Fruit fly (Drosophila melanogaster): ENCODE data around the gene homer.

homer gene

DNA sequence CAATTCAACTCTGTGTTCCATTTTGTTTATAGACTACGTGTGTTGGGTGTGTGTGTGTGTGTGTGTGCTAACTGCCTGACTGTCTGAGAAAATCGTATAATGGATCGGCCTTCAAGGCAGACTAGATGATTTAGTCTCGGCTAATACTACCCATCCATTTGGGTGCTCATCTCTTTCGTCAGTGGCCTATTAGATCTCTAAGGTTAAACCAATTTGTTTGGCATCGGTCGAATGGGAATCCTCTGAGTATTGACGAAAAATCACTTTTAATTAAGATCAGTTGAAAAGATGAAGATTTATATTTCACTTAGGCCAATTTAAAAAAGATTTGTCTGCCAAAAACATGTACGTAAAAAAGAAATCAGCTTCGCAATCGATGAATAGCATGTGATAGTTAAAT is 22.4 kb upstream of the homer start, which contains the start of gene CG31910:
Gene CG31910 (minus strand): TSS at position 101 of the 400 bp plus-strand sequence.
- TF ChIP-seq Dfd (GFP tag; optimal IDR thresholded peaks at IDR 0.05) = no peak
- no peak for TF ChIP-seq sage (GFP tag; optimal IDR thresholded peaks at IDR 0.05)
- TF ChIP-seq dmrt93B (GFP tag; optimal IDR thresholded peaks at IDR 0.05) = no peak
- no peak for TF ChIP-seq usp (GFP tag; optimal IDR thresholded peaks at IDR 0.05)
- TF ChIP-seq dl (GFP tag; optimal IDR thresholded peaks at IDR 0.05; ENCODE audit: insufficient read depth in 1 of 2, partially characterized antibody in 2 of 2) = no peak
- TF ChIP-seq rgr (GFP tag; optimal IDR thresholded peaks at IDR 0.05) = no peak
- no peak for TF ChIP-seq Sp1 (GFP tag; optimal IDR thresholded peaks at IDR 0.05)
- no peak for TF ChIP-seq Myc (optimal IDR thresholded peaks at IDR 0.05)
- no peak for TF ChIP-seq tai (GFP tag; optimal IDR thresholded peaks at IDR 0.05)
- no peak for TF ChIP-seq lola (GFP tag; optimal IDR thresholded peaks at IDR 0.05)
- TF ChIP-seq N (GFP tag; optimal IDR thresholded peaks at IDR 0.05) = no peak
- no peak for TF ChIP-seq GATAd (GFP tag; optimal IDR thresholded peaks at IDR 0.05)
- no peak for TF ChIP-seq h (GFP tag; optimal IDR thresholded peaks at IDR 0.05)
- TF ChIP-seq Hr78 (GFP tag; optimal IDR thresholded peaks at IDR 0.05) = no peak
- TF ChIP-seq OdsH (GFP tag; optimal IDR thresholded peaks at IDR 0.05) = no peak
- TF ChIP-seq Hnf4 (GFP tag; optimal IDR thresholded peaks at IDR 0.05) = no peak
- TF ChIP-seq Jra (GFP tag; optimal IDR thresholded peaks at IDR 0.05) = no peak
- TF ChIP-seq foxo (GFP tag; optimal IDR thresholded peaks at IDR 0.05) = no peak
- no peak for TF ChIP-seq jim (GFP tag; optimal IDR thresholded peaks at IDR 0.05)
- no peak for TF ChIP-seq br (GFP tag; optimal IDR thresholded peaks at IDR 0.05)

DNA sequence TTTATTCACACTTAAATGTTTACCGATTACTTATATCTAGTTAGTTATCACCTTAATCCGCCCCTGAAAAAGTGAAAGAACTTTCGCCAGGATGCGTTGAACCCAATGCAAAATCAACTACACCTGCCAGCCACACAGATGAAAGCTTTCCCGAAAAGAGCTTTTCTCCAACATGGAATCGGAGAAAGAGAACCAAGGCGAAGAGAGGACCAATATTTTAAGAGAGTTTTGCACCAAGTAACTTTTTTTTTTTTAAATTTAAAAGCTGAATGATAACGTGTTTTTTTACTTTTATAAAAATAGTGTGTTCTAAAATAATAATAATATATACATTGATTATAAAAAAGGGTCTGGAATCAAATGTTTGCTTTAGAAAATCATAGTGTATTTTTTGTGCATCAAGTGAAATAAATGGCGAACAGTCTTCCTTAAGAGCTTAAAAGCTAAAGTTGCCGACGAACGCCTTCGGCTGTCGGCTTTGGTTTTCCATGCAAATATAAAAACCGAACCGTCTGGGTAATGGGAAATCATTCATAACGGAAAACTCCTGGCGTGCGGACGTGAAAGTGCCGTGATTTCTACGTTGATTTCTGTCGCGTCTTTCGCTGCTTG is 18.9 kb upstream of the homer start, which contains the start of gene meng:
Gene meng (plus strand): TSS at position 523 of the 612 bp plus-strand sequence.
- TF ChIP-seq psq (GFP tag; optimal IDR thresholded peaks at IDR 0.05) (no peak), Hnf4 (GFP tag; optimal IDR thresholded peaks at IDR 0.05) (no peak), Abd-B (GFP tag; optimal IDR thresholded peaks at IDR 0.05) (no peak)

DNA sequence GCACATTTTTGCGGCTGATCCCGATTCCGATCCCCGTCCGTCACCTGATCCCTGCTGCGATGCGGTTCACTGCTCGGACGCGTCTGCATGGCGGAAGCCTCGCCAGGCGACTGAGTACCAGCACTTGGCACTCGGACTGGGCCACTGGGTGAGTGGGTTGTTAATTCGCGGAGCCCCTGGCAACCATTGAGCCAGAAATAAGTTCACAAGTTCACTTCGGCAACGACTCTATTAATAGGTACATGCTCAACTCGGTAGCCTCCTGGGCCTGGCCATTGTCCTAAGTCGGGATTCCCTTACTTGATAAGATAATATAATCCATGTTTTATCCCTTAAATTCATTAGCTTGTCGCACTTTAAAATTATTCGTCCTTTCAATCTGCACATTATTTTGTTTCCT is 16.9 kb upstream of the homer start, which contains the start of gene TTLL3A:
Gene TTLL3A (minus strand): TSS at position 101 of the 400 bp plus-strand sequence.
- TF ChIP-seq sv (GFP tag; optimal IDR thresholded peaks at IDR 0.05) (no peak), Hnf4 (GFP tag; optimal IDR thresholded peaks at IDR 0.05) (no peak), dmrt93B (GFP tag; optimal IDR thresholded peaks at IDR 0.05) (no peak), Vsx2 (GFP tag; optimal IDR thresholded peaks at IDR 0.05; ENCODE audit: partially characterized antibody) (no peak), Myc (optimal IDR thresholded peaks at IDR 0.05) (no peak), rgr (GFP tag; optimal IDR thresholded peaks at IDR 0.05) (no peak), Rel (GFP tag; optimal IDR thresholded peaks at IDR 0.05) (no peak), Rel (tag; optimal IDR thresholded peaks at IDR 0.05) (no peak), woc (GFP tag; optimal IDR thresholded peaks at IDR 0.05) (no peak)

DNA sequence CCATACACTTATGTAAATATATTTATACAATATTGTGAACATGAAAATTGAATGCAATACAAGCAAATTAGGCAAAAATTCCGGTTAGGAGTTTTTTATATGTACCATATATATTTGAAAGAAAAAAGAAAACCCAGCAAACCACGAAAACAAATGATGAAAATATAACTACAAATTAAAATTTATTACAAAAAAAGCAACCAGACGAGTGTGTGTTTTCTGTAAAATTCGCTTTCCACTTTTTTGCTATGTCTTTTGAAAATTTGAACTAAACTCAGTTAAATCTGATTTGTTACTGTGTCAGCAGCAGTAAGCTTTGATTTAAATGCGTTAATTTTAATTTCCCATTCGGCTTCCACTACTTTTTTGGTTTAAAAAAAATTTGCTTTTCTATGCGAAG is 9.4 kb upstream of the homer start, which contains the start of gene TTLL3B:
Gene TTLL3B (plus strand): TSS at position 301 of the 400 bp plus-strand sequence.
- TF ChIP-seq CrebA (GFP tag; optimal IDR thresholded peaks at IDR 0.05; ENCODE audit: borderline replicate concordance) = no peak
- TF ChIP-seq Rel (GFP tag; optimal IDR thresholded peaks at IDR 0.05) = no peak
- TF ChIP-seq Rel (tag; optimal IDR thresholded peaks at IDR 0.05) = no peak
- no peak for TF ChIP-seq Hr78 (GFP tag; optimal IDR thresholded peaks at IDR 0.05)
- TF ChIP-seq N (GFP tag; optimal IDR thresholded peaks at IDR 0.05) = no peak
- TF ChIP-seq Mio (GFP tag; optimal IDR thresholded peaks at IDR 0.05) = no peak
- no peak for TF ChIP-seq br (GFP tag; optimal IDR thresholded peaks at IDR 0.05)
- TF ChIP-seq sv (GFP tag; optimal IDR thresholded peaks at IDR 0.05) = no peak
- no peak for TF ChIP-seq rgr (GFP tag; optimal IDR thresholded peaks at IDR 0.05)
- TF ChIP-seq Dif (GFP tag; optimal IDR thresholded peaks at IDR 0.05; ENCODE audit: partially characterized antibody) = no peak
- TF ChIP-seq psq (GFP tag; optimal IDR thresholded peaks at IDR 0.05) = no peak
- TF ChIP-seq ey (GFP tag; optimal IDR thresholded peaks at IDR 0.05) = no peak
- TF ChIP-seq Abd-B (GFP tag; optimal IDR thresholded peaks at IDR 0.05) = no peak
- TF ChIP-seq Myc (optimal IDR thresholded peaks at IDR 0.05) = no peak
- TF ChIP-seq dl (GFP tag; optimal IDR thresholded peaks at IDR 0.05; ENCODE audit: insufficient read depth in 1 of 2, partially characterized antibody in 2 of 2) = no peak
- no peak for TF ChIP-seq fru (GFP tag; optimal IDR thresholded peaks at IDR 0.05)
- TF ChIP-seq CG9705 (GFP tag; optimal IDR thresholded peaks at IDR 0.05) = no peak

Measured in whole organism, wandering third instar larva.